Worm (Caenorhabditis elegans): ENCODE results near the gene T22G5.3.

T22G5.3 gene

ce11 chrV:13916196-13916595, 35.5 kb downstream of the T22G5.3 start, which contains the start of gene str-252:
TSS of gene str-252 (plus strand) at chrV:13916496.
- no peak for TF ChIP-seq nhr-42 (GFP tag; IDR thresholded peaks at IDR 0.05)
- no peak for TF ChIP-seq mxl-2 (GFP tag; conservative IDR thresholded peaks at IDR 0.05)
- no peak for TF ChIP-seq T20F7.1 (GFP tag; optimal IDR thresholded peaks at IDR 0.05)
- TF ChIP-seq nhr-28 (tag; optimal IDR thresholded peaks at IDR 0.05) = no peak
- TF ChIP-seq egl-43 (GFP tag; IDR thresholded peaks at IDR 0.05) = no peak
- no peak for TF ChIP-seq unc-62 (GFP tag; optimal IDR thresholded peaks at IDR 0.05 in 1 of 2)
- no peak for TF ChIP-seq unc-62 (tag; optimal IDR thresholded peaks at IDR 0.05)
- no peak for TF ChIP-seq hlh-11 (tag; optimal IDR thresholded peaks at IDR 0.05)
- TF ChIP-seq Y105C5A.15 (GFP tag; IDR thresholded peaks at IDR 0.05) = no peak

ce11 chrV:13918341-13918740, 37.6 kb downstream of the T22G5.3 start, which contains the start of gene str-250:
TSS of gene str-250 (plus strand) at chrV:13918641.
- TF ChIP-seq nhr-237 (tag; optimal IDR thresholded peaks at IDR 0.05) (no peak), skn-1 (tag; optimal IDR thresholded peaks at IDR 0.05) (no peak), snpc-1.2 (GFP tag; IDR thresholded peaks at IDR 0.05) (no peak), zip-2 (tag; optimal IDR thresholded peaks at IDR 0.05) (no peak), ztf-7 (tag; optimal IDR thresholded peaks at IDR 0.05) (no peak), lir-3 (tag; optimal IDR thresholded peaks at IDR 0.05) (no peak), mes-2 (tag; optimal IDR thresholded peaks at IDR 0.05; ENCODE audit: poor library complexity, severe bottlenecking) (no peak), ctbp-1 (GFP tag; IDR thresholded peaks at IDR 0.05) (no peak), T20F7.1 (GFP tag; optimal IDR thresholded peaks at IDR 0.05) (no peak), F37D6.2 (tag; optimal IDR thresholded peaks at IDR 0.05) (no peak), tra-1 (GFP tag; IDR thresholded peaks at IDR 0.05) (no peak), spr-3 (GFP tag; optimal IDR thresholded peaks at IDR 0.05) (no peak), ceh-20 (GFP tag; IDR thresholded peaks at IDR 0.05) (no peak)

ce11 chrV:13920730-13921129, 40.0 kb downstream of the T22G5.3 start, which contains the start of gene srx-42:
TSS of gene srx-42 (plus strand) at chrV:13921030.
- TF ChIP-seq lin-15B (tag; optimal IDR thresholded peaks at IDR 0.05) (no peak), snpc-4 (tag; optimal IDR thresholded peaks at IDR 0.05) (no peak), pha-4 (GFP tag; IDR thresholded peaks at IDR 0.05) (no peak), pha-4 (tag; optimal IDR thresholded peaks at IDR 0.05) (no peak), unc-62 (GFP tag; optimal IDR thresholded peaks at IDR 0.05 in 1 of 2) (no peak), unc-62 (tag; optimal IDR thresholded peaks at IDR 0.05) (no peak), jun-1 (tag; optimal IDR thresholded peaks at IDR 0.05) (no peak), ztf-11 (tag; optimal IDR thresholded peaks at IDR 0.05) (no peak), lin-13 (GFP tag; optimal IDR thresholded peaks at IDR 0.05) (no peak), F37D6.2 (tag; optimal IDR thresholded peaks at IDR 0.05) (no peak), ceh-20 (GFP tag; IDR thresholded peaks at IDR 0.05) (no peak), aha-1 (tag) (no peak), spr-1 (tag; optimal IDR thresholded peaks at IDR 0.05) (no peak), spr-3 (GFP tag; optimal IDR thresholded peaks at IDR 0.05) (no peak)

ce11 chrV:13923851-13924250, 43.1 kb downstream of the T22G5.3 start, which contains the start of gene srxa-11:
TSS of gene srxa-11 (plus strand) at chrV:13924151.
- TF ChIP-seq unc-39 (tag; optimal IDR thresholded peaks at IDR 0.05) (no peak), nhr-76 (tag; optimal IDR thresholded peaks at IDR 0.05) (no peak), hlh-30 (tag; optimal IDR thresholded peaks at IDR 0.05; ENCODE audit: insufficient read depth) (no peak), dpl-1 (GFP tag; optimal IDR thresholded peaks at IDR 0.05) (no peak), nhr-102 (tag; optimal IDR thresholded peaks at IDR 0.05) (no peak), F49E8.2 (tag; optimal IDR thresholded peaks at IDR 0.05; ENCODE audit: borderline replicate concordance) (no peak), mep-1 (tag; optimal IDR thresholded peaks at IDR 0.05) (no peak), saeg-2 (GFP tag; IDR thresholded peaks at IDR 0.05) (no peak), aly-2 (tag; optimal IDR thresholded peaks at IDR 0.05) (no peak), dmd-6 (GFP tag; IDR thresholded peaks at IDR 0.05) (no peak), rbr-2 (tag; optimal IDR thresholded peaks at IDR 0.05) (no peak), spr-3 (GFP tag; optimal IDR thresholded peaks at IDR 0.05) (no peak)
